Worm (Caenorhabditis elegans) whole organism, L4 larva: ENCODE results near the gene nspc-1.
"Not testable (repeated sequence)": the region's sequence is repeated elsewhere in the genome, so short reads cannot be mapped to it uniquely, and the experiment has no call there.

ENCODE experiments used
- D1046.2 ChIP-seq: fragments of 200-800 bp; sonication (Bioruptor generic); IDR thresholded peaks from 2 replicates; pipeline ENCODE4 v1.3.6; 2022; ENCODE audit warnings: missing genetic modification characterization, missing compliant biosample characterization
- F26F4.8 ChIP-seq: fragments of 200-800 bp; sonication (Bioruptor generic); conservative IDR thresholded peaks from 2 replicates; pipeline ENCODE4 v1.3.6; 2022; ENCODE audit warnings: missing genetic modification characterization, missing compliant biosample characterization
- F49E8.2 ChIP-seq: sonication (generic microtip); optimal IDR thresholded peaks from 2 replicates; lab custom pipeline; 2016; ENCODE audit warnings: missing compliant biosample characterization, mild to moderate bottlenecking, missing genetic modification characterization, borderline replicate concordance
- Y48G9A.11 ChIP-seq: fragments of 200-800 bp; sonication (Bioruptor generic); IDR thresholded peaks from 2 replicates; pipeline ENCODE4 v1.3.6; 2022; ENCODE audit warnings: missing genetic modification reagents, missing genetic modification characterization, missing compliant biosample characterization
- Y75B8A.6 ChIP-seq: fragments of 200-800 bp; sonication (Bioruptor generic); IDR thresholded peaks from 2 replicates; pipeline ENCODE4 v1.3.6; 2022; ENCODE audit warnings: missing genetic modification reagents, missing genetic modification characterization, missing compliant biosample characterization
- aha-1 ChIP-seq: fragments of 150-350 bp; peaks from one replicate; lab custom pipeline; 2014; ENCODE audit warnings: missing biosample characterization, missing genetic modification characterization
- ceh-20 ChIP-seq: fragments of 200-800 bp; sonication (Bioruptor generic); IDR thresholded peaks from 2 replicates; pipeline ENCODE4 v1.3.6; 2022; ENCODE audit warnings: missing genetic modification reagents, missing genetic modification characterization, missing compliant biosample characterization
- ceh-28 ChIP-seq: fragments of 150-350 bp; optimal IDR thresholded peaks from 2 replicates; lab custom pipeline; 2014; ENCODE audit warnings: missing biosample characterization, missing genetic modification reagents, missing genetic modification characterization
- ces-1 ChIP-seq: fragments of 150-350 bp; sonication (generic microtip); optimal IDR thresholded peaks from 4 replicates; lab custom pipeline; 2014; ENCODE audit warnings: missing biosample characterization, missing genetic modification reagents, missing genetic modification characterization
- dmd-8 ChIP-seq: fragments of 200-800 bp; sonication (Bioruptor generic); IDR thresholded peaks from 2 replicates; pipeline ENCODE4 v1.3.6; 2022; ENCODE audit warnings: missing genetic modification characterization, missing compliant biosample characterization
- dve-1 ChIP-seq: sonication (generic microtip); optimal IDR thresholded peaks from 2 replicates; lab custom pipeline; 2017; ENCODE audit warnings: antibody characterized with exemption, mild to moderate bottlenecking, missing genetic modification characterization, missing compliant biosample characterization; ENCODE audit not compliant: insufficient read depth
- egl-43 ChIP-seq: fragments of 200-800 bp; sonication (Bioruptor generic); IDR thresholded peaks from 2 replicates; pipeline ENCODE4 v1.3.6; 2022; ENCODE audit warnings: missing genetic modification reagents, missing genetic modification characterization, missing compliant biosample characterization
- hif-1 ChIP-seq, 2 experiments: sonication (generic microtip); optimal IDR thresholded peaks; 2 replicates each; lab custom pipeline; 2016 to 2017; ENCODE audit warnings: missing compliant biosample characterization in 2 of 2, missing genetic modification characterization in 2 of 2, missing genetic modification reagents in 2 of 2, missing genotype in 2 of 2, mild to moderate bottlenecking in 1 of 2
- hlh-11 ChIP-seq: fragments of 200-800 bp; sonication (Bioruptor generic); optimal IDR thresholded peaks from 2 replicates; lab custom pipeline; 2018; ENCODE audit warnings: mild to moderate bottlenecking, missing genetic modification characterization, missing compliant biosample characterization
- hmg-1.1 ChIP-seq: fragments of 200-800 bp; sonication (Bioruptor generic); IDR thresholded peaks from 2 replicates; pipeline ENCODE4 v1.3.6; 2022; ENCODE audit warnings: missing genetic modification reagents, missing genetic modification characterization, missing compliant biosample characterization
- lim-7 ChIP-seq: fragments of 200-800 bp; sonication (Bioruptor generic); IDR thresholded peaks from 2 replicates; pipeline ENCODE4 v1.3.6; 2022; ENCODE audit warnings: missing genetic modification characterization, missing compliant biosample characterization
- lin-15B ChIP-seq: fragments of 150-350 bp; sonication (generic microtip); optimal IDR thresholded peaks from 3 replicates; lab custom pipeline; 2014; ENCODE audit warnings: missing biosample characterization, missing genetic modification characterization
- lir-3 ChIP-seq: sonication (generic microtip); optimal IDR thresholded peaks from 2 replicates; lab custom pipeline; 2016; ENCODE audit warnings: mild to moderate bottlenecking, missing genetic modification characterization, missing compliant biosample characterization
- lsy-2 ChIP-seq, 2 experiments: fragments of 150-350 bp in 1 of 2; sonication (generic microtip) in 1 of 2; optimal IDR thresholded peaks; 2 replicates each; lab custom pipeline; 2014 to 2017; ENCODE audit warnings: missing biosample characterization in 2 of 2, missing genetic modification characterization in 2 of 2
- madf-5 ChIP-seq, 2 experiments: fragments of 200-800 bp; sonication (Bioruptor generic); IDR thresholded peaks; 2 replicates each; pipeline ENCODE4 v1.3.6; 2022; ENCODE audit warnings: missing compliant biosample characterization in 2 of 2, missing genetic modification characterization in 2 of 2
- mdl-1 ChIP-seq, 2 experiments: fragments of 150-350 bp in 1 of 2; sonication (generic microtip) in 1 of 2; optimal IDR thresholded peaks; 2 replicates each; lab custom pipeline; 2014 to 2017; ENCODE audit warnings: missing biosample characterization in 2 of 2, missing genetic modification characterization in 2 of 2
- mes-2 ChIP-seq: sonication (generic microtip); optimal IDR thresholded peaks from 2 replicates; lab custom pipeline; 2016; ENCODE audit warnings: missing genotype, mild to moderate bottlenecking, missing genetic modification characterization, missing compliant biosample characterization; ENCODE audit not compliant: poor library complexity, severe bottlenecking
- nhr-11 ChIP-seq: fragments of 150-350 bp; optimal IDR thresholded peaks from 2 replicates; lab custom pipeline; 2014; ENCODE audit warnings: missing biosample characterization, missing genetic modification characterization
- nhr-25 ChIP-seq: sonication (generic microtip); optimal IDR thresholded peaks from 2 replicates; lab custom pipeline; 2017; ENCODE audit warnings: missing genetic modification characterization, mild to moderate bottlenecking, missing compliant biosample characterization, antibody characterized with exemption, moderate library complexity, borderline replicate concordance; ENCODE audit not compliant: insufficient read depth
- nhr-28 ChIP-seq: fragments of 150-350 bp; optimal IDR thresholded peaks from 2 replicates; lab custom pipeline; 2014; ENCODE audit warnings: missing biosample characterization, missing genetic modification characterization
- nhr-48 ChIP-seq: sonication (generic microtip); optimal IDR thresholded peaks from 2 replicates; lab custom pipeline; 2016; ENCODE audit warnings: mild to moderate bottlenecking, missing genetic modification characterization, missing compliant biosample characterization
- nhr-6 ChIP-seq: fragments of 150-350 bp; optimal IDR thresholded peaks from 2 replicates; lab custom pipeline; 2014; ENCODE audit warnings: missing biosample characterization, missing genetic modification characterization
- pqm-1 ChIP-seq: sonication (generic microtip); optimal IDR thresholded peaks from 2 replicates; lab custom pipeline; 2017; ENCODE audit warnings: missing biosample characterization, missing genetic modification characterization
- saeg-2 ChIP-seq: fragments of 200-800 bp; sonication (Bioruptor generic); IDR thresholded peaks from 2 replicates; pipeline ENCODE4 v1.3.6; 2022; ENCODE audit warnings: missing genetic modification reagents, missing genetic modification characterization, missing compliant biosample characterization
- set-16 ChIP-seq: fragments of 200-800 bp; sonication (Bioruptor generic); IDR thresholded peaks from 2 replicates; pipeline ENCODE4 v1.3.6; 2022; ENCODE audit warnings: missing genetic modification reagents, missing genetic modification characterization, missing compliant biosample characterization
- snpc-1.2 ChIP-seq: fragments of 200-800 bp; sonication (Bioruptor generic); IDR thresholded peaks from 2 replicates; pipeline ENCODE4 v1.3.6; 2022; ENCODE audit warnings: missing genetic modification reagents, missing genetic modification characterization, missing compliant biosample characterization
- spr-1 ChIP-seq: sonication (generic microtip); optimal IDR thresholded peaks from 2 replicates; lab custom pipeline; 2016; ENCODE audit warnings: mild to moderate bottlenecking, missing genetic modification characterization, missing compliant biosample characterization
- unc-62 ChIP-seq, 3 experiments: fragments of 150-350 bp in 1 of 3; sonication (generic microtip); optimal IDR thresholded peaks in 2 of 3; peaks in 1 of 3; 1 replicate in 1 of 3; 2 replicates in 2 of 3; lab custom pipeline; 2014 to 2017; ENCODE audit warnings: missing biosample characterization in 3 of 3, missing genetic modification characterization in 3 of 3, missing genetic modification reagents in 3 of 3, missing genotype in 1 of 3
- zfp-3 ChIP-seq: fragments of 200-800 bp; sonication (Bioruptor generic); conservative IDR thresholded peaks from 2 replicates; pipeline ENCODE4 v1.3.6; 2022; ENCODE audit warnings: missing genetic modification reagents, missing genetic modification characterization, missing compliant biosample characterization

The nspc-1 gene

DNA sequence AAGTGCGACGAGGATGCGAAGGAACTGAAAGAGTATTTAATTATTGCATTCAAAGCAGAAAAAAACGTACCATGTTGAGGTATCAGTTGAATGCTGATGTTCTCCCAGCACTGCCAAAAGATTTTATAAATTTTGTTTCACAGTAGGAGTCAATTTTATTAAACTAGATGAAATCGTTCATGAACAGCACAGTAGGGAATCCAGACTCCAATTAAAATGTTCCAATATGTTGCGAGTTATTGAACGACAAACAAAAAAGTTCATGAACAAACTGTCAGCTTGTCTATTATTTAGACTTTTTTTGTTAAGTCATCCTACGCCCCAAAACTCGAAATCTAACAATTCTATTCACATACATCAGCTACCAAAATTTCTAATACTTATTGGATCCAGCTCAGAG, at the start of gene nspc-1:
TSS of gene nspc-1 (minus strand) at position 101 of the 400 bp plus-strand sequence.
- not testable (repeated sequence) for TF ChIP-seq D1046.2, snpc-1.2, dmd-8 (GFP tag; lab: Robert Waterston, UW)

DNA sequence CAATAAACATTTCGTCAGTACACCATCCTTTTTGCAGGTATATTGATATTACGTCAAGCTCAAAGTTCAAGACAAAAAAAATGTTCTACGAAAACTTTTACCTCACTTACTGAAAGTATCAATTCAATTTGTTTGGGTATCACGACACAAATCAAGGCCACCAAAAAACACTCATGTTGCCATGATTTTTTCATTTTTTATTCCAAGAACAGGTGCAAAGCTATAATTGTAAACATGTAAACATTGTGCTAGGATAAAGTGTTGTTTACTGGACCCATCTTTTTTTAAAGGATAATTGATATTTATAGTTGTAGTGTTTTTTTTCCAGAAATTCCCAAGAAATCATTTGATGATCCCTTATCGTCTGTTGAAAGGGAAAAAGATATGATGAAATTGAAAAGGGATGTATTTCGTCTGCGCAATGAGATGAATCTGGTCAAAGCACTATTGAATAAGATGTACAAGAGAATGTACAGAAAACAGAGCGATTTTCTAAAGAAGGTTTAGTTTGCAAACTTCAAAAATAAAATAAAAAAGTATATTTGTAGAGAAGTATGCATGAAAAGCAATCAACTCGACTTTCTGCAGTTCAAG, 48.0 kb upstream of the nspc-1 start:
- no peak for TF ChIP-seq lin-15B (tag; lab: Kevin White, UChicago)
- TF ChIP-seq nhr-11 (tag; lab: Kevin White, UChicago) = peak; percentile 36
- peak; percentile 9 for TF ChIP-seq nhr-28 (tag; lab: Kevin White, UChicago)
- TF ChIP-seq, all 104 proteins: peak for 2

DNA sequence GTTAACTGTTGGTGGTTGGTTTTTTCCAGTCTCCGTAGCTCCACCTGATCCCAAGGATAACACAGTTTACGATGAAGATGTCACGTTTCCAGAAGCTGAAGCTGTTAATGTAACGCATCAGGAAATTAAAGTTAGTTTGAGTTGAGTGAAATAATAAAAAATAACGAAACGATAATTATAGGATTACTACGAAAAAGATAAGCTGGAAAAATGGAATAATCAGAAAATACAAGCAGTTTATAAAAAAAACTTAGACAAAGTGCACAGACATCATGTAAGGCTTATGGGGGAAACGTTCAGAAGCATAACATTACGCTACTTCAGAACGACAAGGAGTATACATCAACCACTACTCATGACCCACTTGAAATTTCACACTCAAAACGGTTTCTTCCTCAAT, 46.5 kb upstream of the nspc-1 start, which contains the start of gene F18E9.8:
TSS of gene F18E9.8 (minus strand) at position 101 of the 400 bp plus-strand sequence.
- TF ChIP-seq saeg-2 = no peak
- TF ChIP-seq mdl-1 (tag; optimal IDR thresholded peaks at IDR 0.05; lab: Kevin White, UChicago) = no peak
- TF ChIP-seq Y75B8A.6 (GFP tag; lab: Robert Waterston, UW) = no peak
- no peak for TF ChIP-seq aha-1 (tag; lab: Kevin White, UChicago)
- TF ChIP-seq Y48G9A.11 (GFP tag; lab: Robert Waterston, UW) = no peak
- TF ChIP-seq F49E8.2 (tag; lab: Kevin White, UChicago) = no peak
- no peak for TF ChIP-seq set-16
- no peak for TF ChIP-seq zfp-3
- no peak for TF ChIP-seq F26F4.8 (GFP tag; lab: Robert Waterston, UW)
- no peak for TF ChIP-seq dve-1 (tag; lab: Kevin White, UChicago)
- no peak for TF ChIP-seq nhr-48 (tag; lab: Kevin White, UChicago)
- no peak for TF ChIP-seq lsy-2 (tag; optimal IDR thresholded peaks at IDR 0.05; lab: Kevin White, UChicago)
- TF ChIP-seq ces-1 = no peak
- no peak for TF ChIP-seq lir-3 (tag; lab: Kevin White, UChicago)
- TF ChIP-seq nhr-25 (tag; lab: Kevin White, UChicago) = no peak
- TF ChIP-seq hif-1 (tag; optimal IDR thresholded peaks at IDR 0.05; lab: Kevin White, UChicago) = no peak
- TF ChIP-seq nhr-6 (tag; lab: Kevin White, UChicago) = no peak
- no peak for TF ChIP-seq ceh-28 (tag; lab: Kevin White, UChicago)
- no peak for TF ChIP-seq spr-1

DNA sequence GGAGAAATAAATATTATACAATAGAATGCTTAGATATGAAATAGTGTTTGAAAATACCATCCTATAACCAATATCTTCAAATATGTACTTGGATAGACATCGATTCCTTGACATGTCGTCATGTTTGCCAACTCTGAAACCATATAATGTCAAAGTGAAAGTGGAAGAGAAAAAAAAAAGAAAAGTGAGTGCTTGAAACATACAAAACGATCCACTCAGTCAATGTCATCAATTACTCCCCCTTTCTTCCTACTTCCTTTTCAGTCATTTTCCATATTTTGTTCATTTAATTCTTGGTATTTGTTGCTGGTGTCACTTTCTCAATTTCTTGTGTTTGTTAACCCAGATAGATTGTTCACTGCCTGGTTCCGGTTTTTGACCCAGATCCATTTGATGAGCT, 45.3 kb upstream of the nspc-1 start, which contains the start of gene F18E9.4:
TSS of gene F18E9.4 (plus strand) at position 301 of the 400 bp plus-strand sequence.
- TF ChIP-seq lsy-2 (tag; optimal IDR thresholded peaks at IDR 0.05; lab: Kevin White, UChicago) = no peak
- TF ChIP-seq aha-1 (tag; lab: Kevin White, UChicago) = peak; percentile 22

ce11 chrX:8570997-8571517, 36.2 kb upstream of the nspc-1 start, which contains the start of gene jmjd-3.1:
jmjd-3.1 (plus strand) TSS chrX:8571047.
- TF ChIP-seq unc-62 (GFP tag; optimal IDR thresholded peaks at IDR 0.05 in 1 of 2; lab: Kevin White, UChicago) (peak in 1 of 2 experiments; percentile 69), unc-62 (tag; optimal IDR thresholded peaks at IDR 0.05; lab: Kevin White, UChicago) (no peak), lim-7 (GFP tag; lab: Robert Waterston, UW) (no peak)

DNA sequence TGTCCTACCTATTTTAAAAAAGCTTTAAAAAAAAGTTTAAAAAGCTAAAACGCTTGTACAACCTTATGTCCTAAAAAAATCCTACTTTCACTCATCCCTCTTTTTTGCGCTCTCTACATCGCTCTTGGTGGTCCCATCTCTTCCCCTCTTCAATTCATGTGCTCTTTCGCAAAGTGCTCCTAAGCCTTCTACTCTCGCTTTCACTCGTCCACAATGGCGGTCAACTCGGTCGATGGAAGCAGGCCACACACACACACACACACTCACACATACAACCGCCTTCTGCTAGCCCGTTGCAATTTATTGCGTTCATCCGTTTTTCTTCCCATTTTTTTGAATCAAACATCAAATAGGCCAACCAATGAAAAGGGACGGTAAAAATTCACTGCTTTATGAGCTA, 34.3 kb upstream of the nspc-1 start:
- TF ChIP-seq ceh-20 (GFP tag; lab: Robert Waterston, UW) = no peak
- no peak for TF ChIP-seq ceh-28 (tag; lab: Kevin White, UChicago)
- no peak for TF ChIP-seq madf-5 (GFP tag; IDR thresholded peaks at IDR 0.05; lab: Robert Waterston, UW)
- peak; percentile 47 for TF ChIP-seq mes-2 (tag; lab: Kevin White, UChicago)
- 0 out of 2 replicates have a peak, but pooled peaks have one; percentile 46 for TF ChIP-seq egl-43
- TF ChIP-seq nhr-11 (tag; lab: Kevin White, UChicago) = no peak
- peak; percentile 54; the same call in 1 of the 2 replicates for TF ChIP-seq hmg-1.1 (GFP tag; lab: Robert Waterston, UW)
- TF ChIP-seq pqm-1 (tag; lab: Kevin White, UChicago) = no peak
- TF ChIP-seq hlh-11 (tag; lab: Kevin White, UChicago) = no peak
- peak; percentile 79 for TF ChIP-seq aha-1 (tag; lab: Kevin White, UChicago)
